Worm (Caenorhabditis elegans): ENCODE results near the gene C45G9.9.

The C45G9.9 gene

ce11 chrIII:5081573-5081823 lies 25.9 kb upstream of the C45G9.9 start, which contains the start of gene cox-6A:
Gene cox-6A, plus strand, starts transcription at chrIII:5081724.
- TF ChIP-seq daf-12 (tag; optimal IDR thresholded peaks at IDR 0.05), result no peak

DNA sequence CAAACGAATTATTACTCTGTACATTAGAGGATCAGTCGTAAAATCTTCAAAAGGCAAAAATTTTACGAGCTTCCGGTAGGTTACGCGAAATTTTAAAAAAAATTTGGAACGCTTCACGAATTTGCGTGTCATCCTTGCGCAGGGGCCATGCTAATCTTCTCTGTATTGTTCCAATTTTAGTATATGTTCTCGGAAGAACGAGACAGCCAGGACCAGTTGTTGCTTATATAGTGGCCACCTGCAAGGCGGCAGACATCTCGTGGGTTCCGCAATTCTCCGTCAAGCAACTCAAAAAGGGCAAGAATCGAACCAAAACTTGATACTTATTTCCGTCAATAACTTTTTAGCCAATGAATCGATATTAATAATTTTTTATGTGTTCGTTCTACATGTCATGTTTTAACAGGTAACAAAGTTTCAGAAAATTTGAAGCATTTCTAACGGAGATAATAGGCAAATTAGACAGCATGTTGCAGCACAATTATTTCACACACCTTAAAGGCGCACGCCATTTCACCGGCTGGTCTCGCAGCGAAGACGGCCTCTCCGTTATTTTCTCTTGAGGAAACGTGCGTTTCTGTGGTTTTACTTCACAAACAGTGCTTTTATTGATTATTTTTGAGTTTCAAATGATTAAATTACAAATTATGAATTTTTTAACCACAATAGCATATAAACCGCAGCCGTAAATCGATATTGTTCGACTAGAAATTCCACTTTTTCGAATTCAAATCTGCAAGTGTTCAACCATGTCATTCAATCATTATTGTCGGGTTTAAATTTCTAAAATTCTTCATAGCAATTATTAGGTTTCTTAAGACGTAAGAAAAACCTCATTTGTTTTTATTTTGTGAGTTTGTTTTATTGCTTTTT lies 25.3 kb upstream of the C45G9.9 start:
- TF ChIP-seq nhr-11 (tag; optimal IDR thresholded peaks at IDR 0.05) (peak; percentile 32), nhr-76 (tag; optimal IDR thresholded peaks at IDR 0.05) (no peak), hmg-11 (tag; optimal IDR thresholded peaks at IDR 0.05) (peak; percentile 91), ztf-11 (tag; optimal IDR thresholded peaks at IDR 0.05) (no peak), fos-1 (tag; optimal IDR thresholded peaks at IDR 0.05) (no peak), jun-1 (tag; optimal IDR thresholded peaks at IDR 0.05) (peak; percentile 47), R02D3.7 (tag; optimal IDR thresholded peaks at IDR 0.05) (peak; percentile 60), tbx-2 (tag; optimal IDR thresholded peaks at IDR 0.05) (peak; percentile 89), nhr-23 (tag; optimal IDR thresholded peaks at IDR 0.05) (peak; percentile 61), pha-4 (tag; optimal IDR thresholded peaks at IDR 0.05) (peak; percentile 49), ztf-4 (tag; optimal IDR thresholded peaks at IDR 0.05) (peak; percentile 77), eor-1 (tag; optimal IDR thresholded peaks at IDR 0.05) (peak in 1 of 2 experiments; percentile 52), elt-2 (tag; optimal IDR thresholded peaks at IDR 0.05) (peak; percentile 65), ceh-82 (tag; optimal IDR thresholded peaks at IDR 0.05) (peak; percentile 81), egl-5 (tag; optimal IDR thresholded peaks at IDR 0.05) (no peak), snpc-4 (tag; optimal IDR thresholded peaks at IDR 0.05) (peak; percentile 99), ceh-28 (tag; optimal IDR thresholded peaks at IDR 0.05) (peak; percentile 19), unc-39 (tag; optimal IDR thresholded peaks at IDR 0.05) (no peak), skn-1 (tag; optimal IDR thresholded peaks at IDR 0.05) (no peak), fkh-10 (GFP tag; optimal IDR thresholded peaks at IDR 0.05) (peak; percentile 33), lsy-12 (tag; optimal IDR thresholded peaks at IDR 0.05) (peak; percentile 88), unc-62 (GFP tag; optimal IDR thresholded peaks at IDR 0.05) (no peak), fkh-2 (tag; optimal IDR thresholded peaks at IDR 0.05) (no peak), ZK546.5 (tag; optimal IDR thresholded peaks at IDR 0.05) (no peak), lin-15B (tag; optimal IDR thresholded peaks at IDR 0.05) (peak; percentile 45), elt-3 (tag; optimal IDR thresholded peaks at IDR 0.05) (no peak), mdl-1 (tag; optimal IDR thresholded peaks at IDR 0.05) (no peak), nhr-77 (tag; optimal IDR thresholded peaks at IDR 0.05) (peak; percentile 33), nhr-25 (tag; optimal IDR thresholded peaks at IDR 0.05) (peak; percentile 42), nhr-237 (tag; optimal IDR thresholded peaks at IDR 0.05) (no peak), ama-1 (optimal IDR thresholded peaks at IDR 0.05) (peak; percentile 90), lin-39 (tag; optimal IDR thresholded peaks at IDR 0.05) (peak; percentile 13), daf-12 (tag; optimal IDR thresholded peaks at IDR 0.05) (no peak), nfya-1 (tag; optimal IDR thresholded peaks at IDR 0.05; ENCODE audit: insufficient read depth) (peak; percentile 69), pqm-1 (tag; optimal IDR thresholded peaks at IDR 0.05) (peak; percentile 16), nhr-43 (tag; optimal IDR thresholded peaks at IDR 0.05; ENCODE audit: poor library complexity, severe bottlenecking) (peak; percentile 87)

DNA sequence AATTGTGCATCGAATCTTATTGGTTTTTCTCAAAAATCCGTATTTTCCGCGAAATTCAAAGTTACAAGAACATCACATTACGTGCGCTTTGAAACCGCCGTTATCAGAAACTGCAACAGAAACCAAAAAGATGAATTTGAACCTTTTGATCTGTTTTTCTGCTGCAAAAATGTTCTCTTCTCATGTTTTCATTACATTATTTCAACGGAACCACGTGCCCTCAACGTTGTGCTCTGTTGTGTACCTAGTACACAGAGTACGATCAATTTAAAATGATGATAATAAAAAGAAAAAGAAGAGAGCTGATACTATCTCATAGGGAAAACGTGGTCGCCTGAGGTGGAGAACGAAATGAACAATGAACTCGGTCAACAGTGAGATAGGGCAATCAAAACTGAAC lies 22.5 kb upstream of the C45G9.9 start:
- TF ChIP-seq nhr-67 (tag; optimal IDR thresholded peaks at IDR 0.05) (no peak), ama-1 (optimal IDR thresholded peaks at IDR 0.05) (peak; percentile 26), pha-4 (tag; optimal IDR thresholded peaks at IDR 0.05) (peak; percentile 93), ztf-11 (tag; optimal IDR thresholded peaks at IDR 0.05) (no peak), fkh-2 (tag; optimal IDR thresholded peaks at IDR 0.05) (no peak), elt-3 (tag; optimal IDR thresholded peaks at IDR 0.05) (peak in 1 of 3 experiments; percentile 8), nhr-23 (tag; optimal IDR thresholded peaks at IDR 0.05) (peak; percentile 82), snpc-4 (tag; optimal IDR thresholded peaks at IDR 0.05) (peak; percentile 10), lin-39 (tag; optimal IDR thresholded peaks at IDR 0.05) (no peak), fos-1 (tag; optimal IDR thresholded peaks at IDR 0.05) (no peak), skn-1 (tag; optimal IDR thresholded peaks at IDR 0.05) (peak; percentile 81), nhr-76 (tag; optimal IDR thresholded peaks at IDR 0.05) (no peak), nhr-25 (tag; optimal IDR thresholded peaks at IDR 0.05) (no peak), jun-1 (tag; optimal IDR thresholded peaks at IDR 0.05) (peak; percentile 78), zag-1 (tag; optimal IDR thresholded peaks at IDR 0.05) (no peak), lsy-12 (tag; optimal IDR thresholded peaks at IDR 0.05) (no peak), mdl-1 (tag; optimal IDR thresholded peaks at IDR 0.05) (peak; percentile 43), egl-27 (tag; optimal IDR thresholded peaks at IDR 0.05) (no peak), pqm-1 (tag; optimal IDR thresholded peaks at IDR 0.05) (peak; percentile 99), elt-2 (tag; optimal IDR thresholded peaks at IDR 0.05) (peak; percentile 93), ztf-4 (tag; optimal IDR thresholded peaks at IDR 0.05) (peak; percentile 25), lin-15B (tag; optimal IDR thresholded peaks at IDR 0.05) (peak; percentile 6), aly-2 (tag; optimal IDR thresholded peaks at IDR 0.05) (no peak), ceh-28 (tag; optimal IDR thresholded peaks at IDR 0.05) (no peak), ceh-9 (tag; optimal IDR thresholded peaks at IDR 0.05) (no peak), ceh-82 (tag; optimal IDR thresholded peaks at IDR 0.05) (no peak), ZK546.5 (tag; optimal IDR thresholded peaks at IDR 0.05) (no peak), nhr-237 (tag; optimal IDR thresholded peaks at IDR 0.05) (no peak), ceh-16 (tag; optimal IDR thresholded peaks at IDR 0.05) (no peak), egl-5 (tag; optimal IDR thresholded peaks at IDR 0.05) (no peak), nhr-77 (tag; optimal IDR thresholded peaks at IDR 0.05) (no peak), fkh-10 (GFP tag; optimal IDR thresholded peaks at IDR 0.05) (no peak), hmg-11 (tag; optimal IDR thresholded peaks at IDR 0.05) (no peak), daf-12 (tag; optimal IDR thresholded peaks at IDR 0.05) (no peak), nhr-11 (tag; optimal IDR thresholded peaks at IDR 0.05) (peak; percentile 37), nhr-28 (tag; optimal IDR thresholded peaks at IDR 0.05) (no peak), elt-1 (tag; optimal IDR thresholded peaks at IDR 0.05) (peak; percentile 7), unc-62 (GFP tag; optimal IDR thresholded peaks at IDR 0.05) (no peak), nhr-43 (tag; optimal IDR thresholded peaks at IDR 0.05; ENCODE audit: poor library complexity, severe bottlenecking) (peak; percentile 81)

All from whole organism, L3 larva.